Worm (Caenorhabditis elegans) whole organism, midembryonic: ENCODE data around the gene rcd-1.

ENCODE experiments used
- T22C8.4 ChIP-seq: fragments of 200-800 bp; sonication (Bioruptor generic); IDR thresholded peaks from 2 replicates; pipeline ENCODE4 v1.3.6; 2022; ENCODE audit warnings: missing genetic modification characterization, missing compliant biosample characterization
- flt-1 ChIP-seq: fragments of 200-800 bp; sonication (Bioruptor generic); IDR thresholded peaks from 2 replicates; pipeline ENCODE4 v1.3.6; 2022; ENCODE audit warnings: missing genetic modification characterization, missing compliant biosample characterization
- klf-2 ChIP-seq: fragments of 200-800 bp; sonication (Bioruptor generic); conservative IDR thresholded peaks from 2 replicates; pipeline ENCODE4 v1.3.6; 2022; ENCODE audit warnings: missing genetic modification reagents, missing genetic modification characterization, missing compliant biosample characterization
- ref-1 ChIP-seq: fragments of 200-800 bp; sonication (Bioruptor generic); conservative IDR thresholded peaks from 2 replicates; pipeline ENCODE4 v1.3.6; 2022; ENCODE audit warnings: missing genetic modification reagents, missing genetic modification characterization, missing compliant biosample characterization
- tab-1 ChIP-seq: fragments of 200-800 bp; sonication (Bioruptor generic); IDR thresholded peaks from 2 replicates; pipeline ENCODE4 v1.3.6; 2022; ENCODE audit warnings: missing genetic modification characterization, missing compliant biosample characterization
- ztf-23 ChIP-seq: fragments of 200-800 bp; sonication (Bioruptor generic); IDR thresholded peaks from 2 replicates; pipeline ENCODE4 v1.3.6; 2022; ENCODE audit warnings: missing genetic modification reagents, missing genetic modification characterization, missing compliant biosample characterization

- TF ChIP-seq tab-1 (GFP tag; lab: Robert Waterston, UW) (no peak), klf-2 (no peak), flt-1 (GFP tag; lab: Robert Waterston, UW) (no peak), T22C8.4 (GFP tag; lab: Robert Waterston, UW) (no peak), ref-1 (GFP tag; lab: Robert Waterston, UW) (no peak), ztf-23 (GFP tag; lab: Robert Waterston, UW) (no peak)
Observed at ce11 chrII:3757499-3757898, 3.8 kb downstream of the rcd-1 start, which contains the start of gene srx-111.
